Fruit fly (Drosophila melanogaster) Kc167 (cell line): ENCODE measurements around the gene msl-3.

Experiments used
- Myc ChIP-seq: fragments of >200 bp; optimal IDR thresholded peaks from 2 replicates; lab custom pipeline; 2017; ENCODE audit warnings: missing external identifiers
- Sin3A ChIP-seq: fragments of >200 bp; optimal IDR thresholded peaks from 2 replicates; lab custom pipeline; 2018; ENCODE audit warnings: missing external identifiers
- h ChIP-seq: fragments of >200 bp; optimal IDR thresholded peaks from 3 replicates; lab custom pipeline; 2018; ENCODE audit warnings: missing external identifiers
- insv ChIP-seq: fragments of >200 bp; optimal IDR thresholded peaks from 3 replicates; lab custom pipeline; 2018; ENCODE audit warnings: missing external identifiers
- psq ChIP-seq: fragments of >200 bp; optimal IDR thresholded peaks from 2 replicates; lab custom pipeline; 2017; ENCODE audit warnings: missing external identifiers
- ttk ChIP-seq: sonication (Bioruptor generic); optimal IDR thresholded peaks from 2 replicates; lab custom pipeline; 2017; ENCODE audit warnings: missing external identifiers

Gene msl-3

DNA sequence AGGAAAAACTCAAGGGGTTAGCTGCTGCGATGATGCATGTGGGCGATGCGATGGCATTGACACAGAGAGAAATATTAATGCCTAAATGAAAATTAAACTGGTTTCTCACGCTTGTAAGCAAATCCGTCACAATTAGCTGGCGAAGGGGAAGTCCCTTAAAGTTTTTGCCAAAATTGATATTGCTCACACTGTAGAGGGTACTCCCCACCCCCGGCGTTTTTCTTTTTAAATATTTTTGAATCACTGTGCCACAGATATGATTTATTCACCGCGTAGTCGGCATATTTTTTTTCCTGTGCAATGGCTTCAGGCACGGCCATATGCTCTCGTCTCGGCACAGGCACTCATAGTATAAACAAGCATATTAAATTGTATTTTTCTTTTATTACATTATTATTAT is 38.0 kb downstream of the msl-3 start:
- no peak for TF ChIP-seq Myc (lab: Kevin White, UChicago)
- TF ChIP-seq Sin3A (lab: Kevin White, UChicago), result no peak
- TF ChIP-seq insv (lab: Kevin White, UChicago), result no peak
- no peak for TF ChIP-seq psq (lab: Kevin White, UChicago)
- no peak for TF ChIP-seq ttk (lab: Kevin White, UChicago)
- TF ChIP-seq h, result no peak

DNA sequence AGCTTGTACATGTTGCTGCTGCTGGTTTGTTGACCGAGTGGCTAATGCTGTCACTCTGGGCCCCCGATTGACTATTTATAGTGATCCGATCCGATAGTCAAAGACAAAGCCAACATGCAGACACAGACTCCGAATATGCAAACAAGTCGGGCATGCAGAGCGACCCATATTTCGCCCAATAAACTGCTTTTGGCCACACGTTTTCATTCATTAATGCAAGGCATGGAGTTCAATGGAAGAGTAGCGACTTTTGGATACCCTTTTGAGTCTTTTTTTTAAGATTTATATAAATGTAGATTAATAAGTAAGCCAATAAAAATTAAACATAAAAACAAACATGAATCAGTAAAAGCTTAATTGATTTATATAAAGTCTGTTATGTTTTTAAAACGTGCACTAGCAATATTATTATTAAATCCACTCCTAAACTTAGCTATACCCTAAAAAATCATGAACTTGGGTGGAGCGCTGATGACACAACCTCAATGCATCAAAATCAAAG is 38.7 kb downstream of the msl-3 start, which contains the start of gene Cpr65Ea:
TSS of gene Cpr65Ea (minus strand) at position 51 of the 502 bp plus-strand sequence.
- TF ChIP-seq psq (lab: Kevin White, UChicago) (no peak), ttk (lab: Kevin White, UChicago) (no peak), h (no peak), Sin3A (lab: Kevin White, UChicago) (no peak), insv (lab: Kevin White, UChicago) (no peak), Myc (lab: Kevin White, UChicago) (no peak)

DNA sequence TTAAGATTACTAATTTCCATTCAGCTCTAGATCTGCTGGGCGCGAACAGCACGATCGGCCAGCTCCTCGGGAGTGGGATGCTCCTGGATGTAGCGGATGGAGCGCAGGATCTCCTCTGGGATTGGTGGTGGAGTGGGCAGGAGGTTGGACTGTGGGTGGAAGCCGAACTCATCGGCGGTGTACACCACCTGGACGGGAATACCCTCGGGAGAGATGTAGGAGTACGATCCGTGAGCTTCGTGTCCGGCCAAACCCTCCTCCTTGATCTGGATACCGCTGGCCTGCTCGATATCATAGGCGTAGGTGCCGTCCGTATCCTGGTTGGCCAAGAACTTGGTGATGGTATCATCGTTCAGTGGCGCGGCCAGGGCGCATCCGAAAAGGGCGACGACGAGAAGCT is 39.2 kb downstream of the msl-3 start:
- TF ChIP-seq Myc (lab: Kevin White, UChicago) (no peak), Sin3A (lab: Kevin White, UChicago) (no peak), psq (lab: Kevin White, UChicago) (no peak), ttk (lab: Kevin White, UChicago) (no peak), insv (lab: Kevin White, UChicago) (no peak), h (no peak)

dm6 chr3L:7082168-7082567 is 43.2 kb downstream of the msl-3 start:
- no peak for TF ChIP-seq h
- no peak for TF ChIP-seq psq (lab: Kevin White, UChicago)
- no peak for TF ChIP-seq insv (lab: Kevin White, UChicago)
- TF ChIP-seq Sin3A (lab: Kevin White, UChicago), result no peak
- TF ChIP-seq ttk (lab: Kevin White, UChicago), result no peak
- TF ChIP-seq Myc (lab: Kevin White, UChicago), result no peak

dm6 chr3L:7077258-7077657 is 48.1 kb downstream of the msl-3 start, which contains the start of gene CG8641:
Gene CG8641 (minus strand): TSS chr3L:7077462.
- TF ChIP-seq insv (lab: Kevin White, UChicago), result no peak
- no peak for TF ChIP-seq h
- TF ChIP-seq Myc (lab: Kevin White, UChicago), result no peak
- no peak for TF ChIP-seq ttk (lab: Kevin White, UChicago)
- no peak for TF ChIP-seq Sin3A (lab: Kevin White, UChicago)
- no peak for TF ChIP-seq psq (lab: Kevin White, UChicago)

dm6 chr3L:7075147-7075546 is 50.2 kb downstream of the msl-3 start, which contains the start of gene CG34030:
Gene CG34030 (minus strand): TSS chr3L:7075247.
- TF ChIP-seq ttk (lab: Kevin White, UChicago), result no peak
- TF ChIP-seq insv (lab: Kevin White, UChicago), result no peak
- no peak for TF ChIP-seq h
- TF ChIP-seq psq (lab: Kevin White, UChicago), result no peak
- TF ChIP-seq Myc (lab: Kevin White, UChicago), result no peak
- no peak for TF ChIP-seq Sin3A (lab: Kevin White, UChicago)
